Worm (Caenorhabditis elegans): Measurements from ENCODE around the gene srh-212.

- TF ChIP-seq unc-62 (GFP tag; optimal IDR thresholded peaks at IDR 0.05), result no peak
- no peak for TF ChIP-seq Y55F3AM.14 (GFP tag; optimal IDR thresholded peaks at IDR 0.05)
- TF ChIP-seq elt-1 (tag; optimal IDR thresholded peaks at IDR 0.05), result no peak
- TF ChIP-seq egl-27 (tag; optimal IDR thresholded peaks at IDR 0.05), result no peak
- no peak for TF ChIP-seq lsy-2 (tag; optimal IDR thresholded peaks at IDR 0.05)
- no peak for TF ChIP-seq lin-13 (GFP tag; optimal IDR thresholded peaks at IDR 0.05)
- TF ChIP-seq aly-2 (tag; optimal IDR thresholded peaks at IDR 0.05), result no peak
These were observed 35.5 kb upstream of the srh-212 start for ce11 chrV:3632249-3633030.

Measured in whole organism, L2 larva.